Worm (Caenorhabditis elegans) whole organism, midembryonic: Measurements from ENCODE around the gene C16C8.20.

Source experiments
- T22C8.4 ChIP-seq: fragments of 200-800 bp; sonication (Bioruptor generic); IDR thresholded peaks from 2 replicates; pipeline ENCODE4 v1.3.6; 2022; ENCODE audit warnings: missing genetic modification characterization, missing compliant biosample characterization
- flt-1 ChIP-seq: fragments of 200-800 bp; sonication (Bioruptor generic); IDR thresholded peaks from 2 replicates; pipeline ENCODE4 v1.3.6; 2022; ENCODE audit warnings: missing genetic modification characterization, missing compliant biosample characterization
- med-1 ChIP-seq: sonication (generic microtip); optimal IDR thresholded peaks from 2 replicates; lab custom pipeline; 2017; ENCODE audit warnings: missing genetic modification characterization, mild to moderate bottlenecking, missing compliant biosample characterization, antibody characterized with exemption, missing genetic modification reagents; ENCODE audit not compliant: insufficient read depth
- ref-1 ChIP-seq: fragments of 200-800 bp; sonication (Bioruptor generic); conservative IDR thresholded peaks from 2 replicates; pipeline ENCODE4 v1.3.6; 2022; ENCODE audit warnings: missing genetic modification reagents, missing genetic modification characterization, missing compliant biosample characterization

DNA sequence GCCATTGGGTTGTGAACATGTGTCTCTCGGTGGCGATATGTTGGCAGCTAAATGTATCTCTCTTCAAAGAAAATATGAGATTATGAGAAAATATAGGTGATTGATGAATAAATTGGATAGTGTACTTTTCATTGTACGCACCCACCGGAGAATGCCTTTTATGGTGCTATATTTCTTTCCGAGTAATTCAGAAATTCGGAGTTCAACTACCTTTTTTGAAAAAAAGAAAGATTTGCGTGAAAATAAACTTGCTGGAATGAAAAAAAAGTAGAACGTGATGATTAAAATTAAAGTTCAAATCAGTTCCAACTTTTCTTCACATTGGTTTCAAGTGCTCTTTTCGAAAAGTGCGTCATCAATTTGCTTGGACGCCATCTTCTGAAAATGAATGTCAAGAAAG, 43.2 kb upstream of the C16C8.20 start, which contains the start of gene nep-8:
- no peak for TF ChIP-seq med-1 (GFP tag; lab: Kevin White, UChicago)
- no peak for TF ChIP-seq flt-1 (GFP tag; lab: Robert Waterston, UW)
- TF ChIP-seq T22C8.4: no peak
- TF ChIP-seq ref-1 (GFP tag; lab: Robert Waterston, UW): no peak
